Worm (Caenorhabditis elegans) whole organism, L2 larva: ENCODE measurements around the gene F19F10.11.

Experiments used
- Y55F3AM.14 ChIP-seq: fragments of 200-800 bp; sonication (Bioruptor generic); optimal IDR thresholded peaks from 2 replicates; lab custom pipeline; 2018; ENCODE audit warnings: mild to moderate bottlenecking, missing genetic modification characterization, missing compliant biosample characterization
- alr-1 ChIP-seq: fragments of 150-350 bp; optimal IDR thresholded peaks from 2 replicates; lab custom pipeline; 2014; ENCODE audit warnings: missing biosample characterization, missing genetic modification characterization
- ama-1 ChIP-seq: fragments of 150-350 bp; optimal IDR thresholded peaks from 2 replicates; lab custom pipeline; 2018; ENCODE audit warnings: inconsistent platforms
- blmp-1 ChIP-seq: sonication (generic microtip); optimal IDR thresholded peaks from 2 replicates; lab custom pipeline; 2017; ENCODE audit warnings: missing genetic modification characterization, mild to moderate bottlenecking, missing compliant biosample characterization, antibody characterized with exemption, moderate library complexity; ENCODE audit not compliant: insufficient read depth
- ceh-16 ChIP-seq: fragments of 150-350 bp; optimal IDR thresholded peaks from 2 replicates; lab custom pipeline; 2014; ENCODE audit warnings: missing biosample characterization, missing genetic modification characterization
- ceh-82 ChIP-seq: fragments of 150-350 bp; optimal IDR thresholded peaks from 2 replicates; lab custom pipeline; 2014; ENCODE audit warnings: missing biosample characterization, missing genetic modification characterization
- egl-27 ChIP-seq: sonication (generic microtip); optimal IDR thresholded peaks from 3 replicates; lab custom pipeline; 2017; ENCODE audit warnings: missing biosample characterization, missing genetic modification reagents, missing genetic modification characterization
- elt-1 ChIP-seq: fragments of 150-350 bp; optimal IDR thresholded peaks from 2 replicates; lab custom pipeline; 2014; ENCODE audit warnings: missing biosample characterization, missing genetic modification characterization
- lin-13 ChIP-seq: fragments of 150-350 bp; optimal IDR thresholded peaks from 2 replicates; lab custom pipeline; 2014; ENCODE audit warnings: missing biosample characterization, missing genetic modification reagents, missing genetic modification characterization
- lin-39 ChIP-seq: fragments of 150-350 bp; optimal IDR thresholded peaks from 2 replicates; lab custom pipeline; 2014; ENCODE audit warnings: missing biosample characterization, missing genetic modification reagents, missing genetic modification characterization
- mab-5 ChIP-seq: fragments of 150-350 bp; optimal IDR thresholded peaks from 2 replicates; lab custom pipeline; 2014; ENCODE audit warnings: missing biosample characterization, missing genetic modification characterization
- mbf-1 ChIP-seq: sonication (generic microtip); optimal IDR thresholded peaks from 2 replicates; lab custom pipeline; 2017; ENCODE audit warnings: missing biosample characterization, missing genetic modification characterization
- mdl-1 ChIP-seq, 2 experiments: fragments of 150-350 bp in 1 of 2; sonication (generic microtip) in 1 of 2; optimal IDR thresholded peaks; 2 replicates each; lab custom pipeline; 2017; ENCODE audit warnings: missing biosample characterization in 2 of 2, missing genetic modification characterization in 2 of 2
- nhr-129 ChIP-seq: fragments of 150-350 bp; optimal IDR thresholded peaks from 2 replicates; lab custom pipeline; 2014; ENCODE audit warnings: missing biosample characterization, missing genetic modification characterization
- nhr-21 ChIP-seq: fragments of 150-350 bp; optimal IDR thresholded peaks from 2 replicates; lab custom pipeline; 2014; ENCODE audit warnings: missing biosample characterization, missing genetic modification characterization
- nhr-237 ChIP-seq: fragments of 150-350 bp; optimal IDR thresholded peaks from 2 replicates; lab custom pipeline; 2014; ENCODE audit warnings: missing biosample characterization, missing genetic modification characterization
- peb-1 ChIP-seq: fragments of 150-350 bp; optimal IDR thresholded peaks from 2 replicates; lab custom pipeline; 2014; ENCODE audit warnings: missing biosample characterization, missing genetic modification characterization
- skn-1 ChIP-seq: sonication (generic microtip); optimal IDR thresholded peaks from 2 replicates; lab custom pipeline; 2017; ENCODE audit warnings: missing biosample characterization, missing genetic modification characterization
- sma-3 ChIP-seq: sonication (generic microtip); optimal IDR thresholded peaks from 2 replicates; lab custom pipeline; 2016; ENCODE audit warnings: missing genetic modification reagents, missing genetic modification characterization, missing compliant biosample characterization
- sma-9 ChIP-seq, 2 experiments: fragments of 150-350 bp in 1 of 2; sonication (generic microtip) in 1 of 2; optimal IDR thresholded peaks; 2 replicates each; lab custom pipeline; 2014 to 2016; ENCODE audit warnings: missing genetic modification characterization in 2 of 2, mild to moderate bottlenecking in 1 of 2, missing biosample characterization in 1 of 2, missing compliant biosample characterization in 1 of 2, missing genetic modification reagents in 1 of 2, moderate library complexity in 1 of 2
- snpc-4 ChIP-seq: fragments of 150-350 bp; optimal IDR thresholded peaks from 2 replicates; lab custom pipeline; 2014; ENCODE audit warnings: missing biosample characterization, missing genetic modification characterization
- unc-39 ChIP-seq: fragments of 150-350 bp; optimal IDR thresholded peaks from 2 replicates; lab custom pipeline; 2014; ENCODE audit warnings: missing biosample characterization, missing genetic modification characterization
- unc-55 ChIP-seq: fragments of 150-350 bp; sonication (generic microtip); optimal IDR thresholded peaks from 3 replicates; lab custom pipeline; 2014; ENCODE audit warnings: missing biosample characterization, missing genetic modification reagents, missing genetic modification characterization
- unc-62 ChIP-seq: fragments of 150-350 bp; optimal IDR thresholded peaks from 2 replicates; lab custom pipeline; 2014; ENCODE audit warnings: missing biosample characterization, missing genetic modification reagents, missing genetic modification characterization
- zag-1 ChIP-seq: fragments of 150-350 bp; optimal IDR thresholded peaks from 2 replicates; lab custom pipeline; 2014; ENCODE audit warnings: missing biosample characterization, missing genetic modification characterization
- ztf-1 ChIP-seq: fragments of 200-800 bp; sonication (Bioruptor generic); conservative IDR thresholded peaks from 2 replicates; pipeline ENCODE4 v1.3.6; 2022; ENCODE audit warnings: missing genetic modification characterization, missing compliant biosample characterization
- ztf-4 ChIP-seq: fragments of 150-350 bp; optimal IDR thresholded peaks from 2 replicates; lab custom pipeline; 2014; ENCODE audit warnings: missing biosample characterization, missing genetic modification characterization

The F19F10.11 gene

ce11 chrV:7547479-7547878, 40.0 kb downstream of the F19F10.11 start, which contains the start of gene ftn-1:
ftn-1 (minus strand) TSS chrV:7547579.
- TF ChIP-seq ama-1 (lab: Kevin White, UChicago): no peak
- TF ChIP-seq blmp-1 (tag; lab: Kevin White, UChicago): no peak
- no peak for TF ChIP-seq Y55F3AM.14 (GFP tag; lab: Kevin White, UChicago)
- TF ChIP-seq lin-13 (GFP tag; lab: Kevin White, UChicago): no peak
- TF ChIP-seq lin-39 (tag; lab: Kevin White, UChicago): no peak
- TF ChIP-seq snpc-4: no peak
- TF ChIP-seq mbf-1 (tag; lab: Kevin White, UChicago): no peak
- TF ChIP-seq nhr-21 (tag; lab: Kevin White, UChicago): no peak

ce11 chrV:7545187-7545586, 42.3 kb downstream of the F19F10.11 start, which contains the start of the genes C54F6.19 and nhx-3:
C54F6.19 (plus strand) TSS chrV:7545487.
nhx-3 (minus strand) TSS chrV:7545523.
- TF ChIP-seq ama-1 (lab: Kevin White, UChicago): no peak
- no peak for TF ChIP-seq lin-39 (tag; lab: Kevin White, UChicago)

- TF ChIP-seq sma-9 (GFP tag; optimal IDR thresholded peaks at IDR 0.05; lab: Kevin White, UChicago) (peak; percentile 2), sma-9 (tag; optimal IDR thresholded peaks at IDR 0.05; lab: Kevin White, UChicago) (no peak), unc-62 (GFP tag; lab: Kevin White, UChicago) (no peak), nhr-21 (tag; lab: Kevin White, UChicago) (peak; percentile 69), ceh-16 (tag; lab: Kevin White, UChicago) (no peak), peb-1 (tag; lab: Kevin White, UChicago) (no peak)
Observed at ce11 chrV:7543728-7544127, 43.8 kb downstream of the F19F10.11 start.

- no peak for TF ChIP-seq ztf-4
- no peak for TF ChIP-seq elt-1 (tag; lab: Kevin White, UChicago)
- no peak for TF ChIP-seq egl-27 (tag; lab: Kevin White, UChicago)
- no peak for TF ChIP-seq snpc-4
- TF ChIP-seq zag-1: no peak
- TF ChIP-seq ceh-82 (tag; lab: Kevin White, UChicago): no peak
Observed at ce11 chrV:7539015-7539414, 48.5 kb downstream of the F19F10.11 start, which contains the start of gene srh-268. srh-268 (plus strand) TSS chrV:7539315.

ce11 chrV:7538018-7538417, 49.5 kb downstream of the F19F10.11 start, which contains the start of gene C54F6.12:
C54F6.12 (minus strand) TSS chrV:7538118.
- no peak for TF ChIP-seq unc-55 (GFP tag; lab: Kevin White, UChicago)
- TF ChIP-seq egl-27 (tag; lab: Kevin White, UChicago): no peak
- TF ChIP-seq ceh-16 (tag; lab: Kevin White, UChicago): no peak
- TF ChIP-seq alr-1 (tag; lab: Kevin White, UChicago): no peak
- no peak for TF ChIP-seq ztf-1

ce11 chrV:7532947-7533346, 54.6 kb downstream of the F19F10.11 start, which contains the start of gene C54F6.3:
C54F6.3 (plus strand) TSS chrV:7533247.
- no peak for TF ChIP-seq nhr-21 (tag; lab: Kevin White, UChicago)
- no peak for TF ChIP-seq mbf-1 (tag; lab: Kevin White, UChicago)
- TF ChIP-seq mab-5 (tag; lab: Kevin White, UChicago): no peak
- TF ChIP-seq skn-1 (tag; lab: Kevin White, UChicago): no peak
- TF ChIP-seq zag-1: no peak
- TF ChIP-seq peb-1 (tag; lab: Kevin White, UChicago): no peak
- TF ChIP-seq lin-39 (tag; lab: Kevin White, UChicago): no peak
- no peak for TF ChIP-seq mdl-1 (tag; optimal IDR thresholded peaks at IDR 0.05; lab: Kevin White, UChicago)
- no peak for TF ChIP-seq sma-3 (GFP tag; lab: Kevin White, UChicago)
- no peak for TF ChIP-seq unc-39
- no peak for TF ChIP-seq nhr-237 (tag; lab: Kevin White, UChicago)
- TF ChIP-seq nhr-129 (tag; lab: Kevin White, UChicago): no peak
- no peak for TF ChIP-seq alr-1 (tag; lab: Kevin White, UChicago)
- no peak for TF ChIP-seq sma-9 (GFP tag; optimal IDR thresholded peaks at IDR 0.05; lab: Kevin White, UChicago)
- TF ChIP-seq sma-9 (tag; optimal IDR thresholded peaks at IDR 0.05; lab: Kevin White, UChicago): no peak
- TF ChIP-seq ama-1 (lab: Kevin White, UChicago): no peak
